Worm (Caenorhabditis elegans) whole organism, early embryonic: ENCODE data around the gene T21B10.4.

Experiments used
- B0310.2 ChIP-seq: sonication (generic microtip); optimal IDR thresholded peaks from 2 replicates; lab custom pipeline; 2016; ENCODE audit warnings: mild to moderate bottlenecking, missing genetic modification characterization, missing compliant biosample characterization
- F13C5.2 ChIP-seq: sonication (generic microtip); optimal IDR thresholded peaks from 2 replicates; lab custom pipeline; 2017; ENCODE audit warnings: mild to moderate bottlenecking, missing genetic modification characterization, inconsistent platforms, missing compliant biosample characterization
- aly-1 ChIP-seq: sonication (generic microtip); optimal IDR thresholded peaks from 2 replicates; lab custom pipeline; 2016; ENCODE audit warnings: missing genetic modification characterization, missing compliant biosample characterization
- ama-1 ChIP-seq: fragments of 150-350 bp; optimal IDR thresholded peaks from 2 replicates; lab custom pipeline; 2014
- ceh-13 ChIP-seq: fragments of 200-800 bp; sonication (Bioruptor generic); optimal IDR thresholded peaks from 2 replicates; lab custom pipeline; 2018; ENCODE audit warnings: mild to moderate bottlenecking, missing genetic modification characterization, missing compliant biosample characterization
- ceh-36 ChIP-seq: sonication (generic microtip); optimal IDR thresholded peaks from 2 replicates; lab custom pipeline; 2016; ENCODE audit warnings: missing genetic modification characterization, inconsistent platforms, missing compliant biosample characterization
- ets-7 ChIP-seq: sonication (generic microtip); optimal IDR thresholded peaks from 2 replicates; lab custom pipeline; 2016; ENCODE audit warnings: missing genotype, missing genetic modification characterization, missing compliant biosample characterization
- flt-1 ChIP-seq: fragments of 200-800 bp; sonication (Bioruptor generic); IDR thresholded peaks from 2 replicates; pipeline ENCODE4 v1.3.6; 2022; ENCODE audit warnings: missing genetic modification characterization, missing compliant biosample characterization
- hmbx-1 ChIP-seq: sonication (generic microtip); optimal IDR thresholded peaks from 2 replicates; lab custom pipeline; 2016; ENCODE audit warnings: mild to moderate bottlenecking, missing genetic modification characterization, missing compliant biosample characterization
- hmg-4 ChIP-seq: fragments of 200-800 bp; sonication (Bioruptor generic); optimal IDR thresholded peaks from 2 replicates; lab custom pipeline; 2018; ENCODE audit warnings: mild to moderate bottlenecking, missing genetic modification characterization, missing compliant biosample characterization
- hnd-1 ChIP-seq: sonication (generic microtip); optimal IDR thresholded peaks from 2 replicates; lab custom pipeline; 2016; ENCODE audit warnings: missing genetic modification characterization, missing compliant biosample characterization
- pes-1 ChIP-seq: fragments of 200-800 bp; sonication (Bioruptor generic); IDR thresholded peaks from 2 replicates; pipeline ENCODE4 v1.3.6; 2022; ENCODE audit warnings: missing genetic modification reagents, missing genetic modification characterization, missing compliant biosample characterization
- scrt-1 ChIP-seq: fragments of 200-800 bp; sonication (Bioruptor generic); IDR thresholded peaks from 2 replicates; pipeline ENCODE4 v1.3.6; 2022; ENCODE audit warnings: missing genetic modification characterization, missing compliant biosample characterization
- sea-1 ChIP-seq: fragments of 200-800 bp; sonication (Bioruptor generic); conservative IDR thresholded peaks from 2 replicates; pipeline ENCODE4 v1.3.6; 2022; ENCODE audit warnings: missing genetic modification characterization, missing compliant biosample characterization
- tbx-11 ChIP-seq: fragments of 200-800 bp; sonication (Bioruptor generic); IDR thresholded peaks from 2 replicates; pipeline ENCODE4 v1.3.6; 2022; ENCODE audit warnings: missing genetic modification characterization, missing compliant biosample characterization
- tbx-37 ChIP-seq: fragments of 200-800 bp; sonication (Bioruptor generic); conservative IDR thresholded peaks from 2 replicates; pipeline ENCODE4 v1.3.6; 2022; ENCODE audit warnings: missing genetic modification reagents, missing genetic modification characterization, missing compliant biosample characterization
- tra-4 ChIP-seq: sonication (generic microtip); optimal IDR thresholded peaks from 2 replicates; lab custom pipeline; 2017; ENCODE audit warnings: missing genetic modification characterization, missing compliant biosample characterization

The T21B10.4 gene

DNA sequence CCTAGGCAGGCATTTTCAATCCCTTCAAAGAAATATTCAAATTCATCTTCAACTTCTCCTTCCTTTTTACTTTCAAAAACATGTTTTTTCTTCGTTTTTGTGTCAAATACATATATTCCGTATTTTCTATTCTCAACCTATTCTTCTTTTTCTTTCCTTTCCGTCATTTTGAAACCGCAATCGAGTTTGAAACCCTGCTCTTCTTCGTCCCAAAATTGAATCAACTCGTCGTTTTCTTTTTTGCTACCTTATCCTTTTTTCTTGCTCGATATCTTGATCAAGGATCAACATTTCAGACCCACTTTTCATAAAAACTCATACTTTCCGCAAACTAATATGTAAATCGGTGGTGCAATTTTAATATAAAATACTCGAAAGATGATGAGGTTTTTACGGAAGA is 4.5 kb downstream of the T21B10.4 start:
- TF ChIP-seq hmbx-1 (no peak), sea-1 (GFP tag; lab: Robert Waterston, UW) (no peak), tbx-11 (GFP tag; lab: Robert Waterston, UW) (no peak), pes-1 (GFP tag; lab: Robert Waterston, UW) (no peak), ets-7 (tag; lab: Kevin White, UChicago) (no peak), flt-1 (GFP tag; lab: Robert Waterston, UW) (no peak), ceh-36 (tag; lab: Kevin White, UChicago) (no peak), tra-4 (tag; lab: Kevin White, UChicago) (no peak), F13C5.2 (no peak), scrt-1 (GFP tag; lab: Robert Waterston, UW) (no peak), aly-1 (tag; lab: Kevin White, UChicago) (no peak), hnd-1 (tag; lab: Kevin White, UChicago) (no peak), tbx-37 (no peak), hmg-4 (GFP tag; lab: Kevin White, UChicago) (no peak), B0310.2 (tag; lab: Kevin White, UChicago) (no peak)

DNA sequence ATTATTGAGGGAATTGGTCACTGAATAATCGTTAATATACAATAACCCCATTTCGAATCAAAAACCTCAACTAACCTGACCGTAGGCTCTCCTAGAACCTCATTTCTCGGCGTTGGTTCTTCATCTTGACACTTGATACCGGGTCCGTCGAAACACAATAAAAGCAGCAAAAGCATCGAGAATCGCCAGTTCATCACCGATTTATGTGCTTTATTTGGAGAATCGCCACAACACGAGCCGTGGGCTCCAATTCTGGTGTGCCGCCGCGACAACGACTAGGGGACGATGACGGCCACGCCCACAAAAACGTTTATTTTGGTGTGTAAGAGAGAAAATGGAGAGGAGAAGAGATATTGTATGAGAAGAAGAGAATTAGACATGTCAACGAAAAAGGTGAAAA is 6.7 kb downstream of the T21B10.4 start, which contains the start of gene cutl-15:
Gene cutl-15, minus strand, starts transcription at position 298 of the 400 bp plus-strand sequence.
- TF ChIP-seq scrt-1 (GFP tag; lab: Robert Waterston, UW) (no peak), sea-1 (GFP tag; lab: Robert Waterston, UW) (no peak), hnd-1 (tag; lab: Kevin White, UChicago) (no peak), B0310.2 (tag; lab: Kevin White, UChicago) (no peak), ets-7 (tag; lab: Kevin White, UChicago) (no peak), ceh-36 (tag; lab: Kevin White, UChicago) (no peak), ama-1 (lab: Kevin White, UChicago) (no peak), hmbx-1 (no peak), aly-1 (tag; lab: Kevin White, UChicago) (no peak), hmg-4 (GFP tag; lab: Kevin White, UChicago) (no peak), ceh-13 (GFP tag; lab: Kevin White, UChicago) (no peak)

DNA sequence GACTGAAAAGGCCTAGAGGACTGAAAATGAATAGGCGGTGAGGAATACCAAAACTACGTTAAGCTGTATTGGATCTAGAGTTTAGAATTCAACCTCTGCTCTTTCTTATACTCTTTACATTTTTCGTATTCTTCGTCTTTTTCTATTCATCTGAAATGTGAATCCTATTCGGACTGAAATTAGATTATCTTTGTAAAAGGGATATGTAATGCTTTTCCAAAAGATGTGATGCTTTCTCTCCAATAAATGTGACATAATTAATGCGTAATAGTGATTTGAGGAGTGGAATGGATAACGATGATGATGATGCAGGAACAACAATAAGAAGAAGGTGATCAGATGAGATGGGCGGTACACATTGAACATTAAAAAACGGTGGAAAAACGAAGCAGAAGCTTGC is 7.9 kb downstream of the T21B10.4 start:
- no peak for TF ChIP-seq ceh-36 (tag; lab: Kevin White, UChicago)
- TF ChIP-seq pes-1 (GFP tag; lab: Robert Waterston, UW) = no peak
- no peak for TF ChIP-seq ama-1 (lab: Kevin White, UChicago)
- no peak for TF ChIP-seq ceh-13 (GFP tag; lab: Kevin White, UChicago)
- TF ChIP-seq tra-4 (tag; lab: Kevin White, UChicago) = no peak
- no peak for TF ChIP-seq B0310.2 (tag; lab: Kevin White, UChicago)
- TF ChIP-seq sea-1 (GFP tag; lab: Robert Waterston, UW) = no peak
- TF ChIP-seq hmg-4 (GFP tag; lab: Kevin White, UChicago) = no peak
- no peak for TF ChIP-seq tbx-11 (GFP tag; lab: Robert Waterston, UW)
- no peak for TF ChIP-seq tbx-37
- TF ChIP-seq flt-1 (GFP tag; lab: Robert Waterston, UW) = no peak
- TF ChIP-seq F13C5.2 = no peak
- TF ChIP-seq hnd-1 (tag; lab: Kevin White, UChicago) = no peak
- TF ChIP-seq scrt-1 (GFP tag; lab: Robert Waterston, UW) = no peak
- no peak for TF ChIP-seq aly-1 (tag; lab: Kevin White, UChicago)
- no peak for TF ChIP-seq ets-7 (tag; lab: Kevin White, UChicago)
- TF ChIP-seq hmbx-1 = no peak

DNA sequence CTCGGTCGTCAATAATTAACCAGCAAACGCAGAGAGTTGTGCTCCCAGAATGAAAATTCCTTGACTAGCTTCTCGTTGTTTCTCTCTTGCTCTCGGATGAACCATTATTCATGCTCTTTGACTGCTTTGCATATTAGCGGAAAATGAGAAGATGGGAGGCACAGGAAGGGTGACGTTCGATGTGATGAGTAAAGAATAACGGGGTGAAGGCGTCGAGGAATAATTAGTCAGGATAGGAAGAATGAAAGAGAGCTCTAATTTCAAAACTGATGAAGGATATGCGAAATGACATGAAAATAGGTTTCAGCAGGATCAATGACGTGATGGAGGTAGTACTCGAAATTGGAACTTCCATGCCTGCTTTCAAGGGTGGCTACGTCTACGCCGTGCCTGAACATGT is 10.6 kb downstream of the T21B10.4 start:
- TF ChIP-seq ceh-13 (GFP tag; lab: Kevin White, UChicago) (no peak), hnd-1 (tag; lab: Kevin White, UChicago) (no peak), ets-7 (tag; lab: Kevin White, UChicago) (no peak), hmbx-1 (no peak)

DNA sequence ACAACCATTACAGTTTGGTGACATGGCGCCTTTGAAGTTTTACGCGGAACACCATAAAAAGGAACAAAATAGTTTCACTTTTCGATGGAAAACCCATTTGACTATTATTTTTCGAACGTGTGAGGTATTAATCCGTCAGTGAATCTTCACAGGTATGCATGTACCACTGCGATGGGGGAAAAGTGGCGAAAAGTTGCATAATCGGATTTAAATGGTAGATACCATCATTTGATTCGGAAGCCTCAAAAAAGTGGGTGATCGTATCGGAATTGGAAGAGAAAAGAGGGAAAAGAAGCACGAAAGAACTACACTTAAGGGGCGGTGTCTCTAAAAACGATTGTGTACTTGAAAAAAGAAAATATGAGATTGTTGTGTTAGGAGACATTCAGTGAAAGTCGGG is 13.0 kb downstream of the T21B10.4 start:
- no peak for TF ChIP-seq tbx-11 (GFP tag; lab: Robert Waterston, UW)

DNA sequence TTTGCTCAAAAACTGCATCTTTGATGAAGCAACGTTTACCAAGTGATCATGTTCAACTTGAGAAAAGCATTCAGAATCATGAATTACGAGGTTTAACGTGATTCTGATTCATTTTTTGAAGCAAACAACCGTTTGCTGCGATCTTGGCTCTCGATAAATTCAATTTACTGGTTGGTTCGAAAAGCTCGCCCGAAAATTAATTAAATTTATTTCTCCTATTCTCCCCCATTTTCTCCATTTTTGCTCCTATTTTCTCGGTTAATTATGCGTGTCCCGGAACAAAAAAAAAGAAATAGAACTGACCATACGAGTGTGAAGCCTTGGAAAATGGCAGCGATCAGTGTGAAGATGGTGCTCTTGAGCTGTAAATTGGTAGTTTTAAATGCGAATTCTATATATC is 16.2 kb downstream of the T21B10.4 start:
- TF ChIP-seq hmbx-1 (no peak), tbx-11 (GFP tag; lab: Robert Waterston, UW) (no peak), hnd-1 (tag; lab: Kevin White, UChicago) (no peak), ceh-13 (GFP tag; lab: Kevin White, UChicago) (no peak), ets-7 (tag; lab: Kevin White, UChicago) (no peak)

DNA sequence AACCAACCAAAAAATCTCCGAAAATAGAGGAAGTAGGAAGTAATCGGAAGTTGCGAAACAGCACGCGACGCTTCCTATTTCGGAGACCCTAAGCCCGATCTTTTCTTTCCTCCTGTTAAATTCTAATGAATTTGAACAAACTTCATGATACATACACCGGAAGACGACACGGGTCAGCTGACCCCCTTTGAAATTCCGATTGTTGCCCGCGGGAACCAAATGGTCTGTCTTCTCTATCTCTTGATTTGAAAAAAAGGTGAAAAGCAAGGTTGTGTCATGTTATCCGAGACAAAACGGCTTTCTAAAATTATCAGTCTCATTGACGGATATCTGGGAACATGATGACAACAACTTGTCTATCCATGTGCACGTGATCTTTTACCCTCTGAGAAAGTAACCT is 18.4 kb downstream of the T21B10.4 start:
- TF ChIP-seq hmbx-1 = no peak
- TF ChIP-seq sea-1 (GFP tag; lab: Robert Waterston, UW) = no peak
- no peak for TF ChIP-seq ets-7 (tag; lab: Kevin White, UChicago)
- no peak for TF ChIP-seq flt-1 (GFP tag; lab: Robert Waterston, UW)
- TF ChIP-seq tbx-11 (GFP tag; lab: Robert Waterston, UW) = no peak
- TF ChIP-seq ama-1 (lab: Kevin White, UChicago) = no peak
- no peak for TF ChIP-seq scrt-1 (GFP tag; lab: Robert Waterston, UW)
- no peak for TF ChIP-seq hnd-1 (tag; lab: Kevin White, UChicago)

DNA sequence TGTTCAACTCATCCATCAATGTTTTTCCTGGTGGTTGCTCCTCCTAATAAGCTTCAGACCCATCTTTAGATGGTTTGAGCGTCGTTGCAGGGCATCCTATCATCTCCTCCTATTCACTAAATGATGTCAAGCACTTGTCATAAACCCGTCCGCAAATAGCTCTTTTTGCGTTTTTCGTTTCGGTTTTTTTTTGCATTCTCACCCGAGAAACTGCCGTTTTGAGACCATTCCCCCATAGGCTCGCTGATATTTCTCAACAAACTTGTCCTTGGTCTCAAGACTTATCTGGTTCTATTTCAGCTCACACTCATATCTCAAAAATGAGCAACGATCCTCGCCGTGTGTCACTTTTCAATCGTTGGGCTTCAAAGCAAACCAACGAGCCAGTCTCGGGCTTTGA is 19.7 kb downstream of the T21B10.4 start, which contains the start of gene cal-2:
Gene cal-2, plus strand, starts transcription at position 301 of the 400 bp plus-strand sequence.
- TF ChIP-seq F13C5.2 (no peak), tbx-37 (no peak), aly-1 (tag; lab: Kevin White, UChicago) (no peak), hmg-4 (GFP tag; lab: Kevin White, UChicago) (no peak)
